Fruit fly (Drosophila melanogaster): ENCODE measurements around the gene vn.

Gene vn

dm6 chr3L:5823763-5824445, 21.6 kb downstream of the vn start (continued):
- TF ChIP-seq gsb (GFP tag; IDR thresholded peaks at IDR 0.05) (no peak; the same call in 1 of the 2 replicates), kni (GFP tag; optimal IDR thresholded peaks at IDR 0.05) (peak; percentile 89), unc-4 (GFP tag; IDR thresholded peaks at IDR 0.05; ENCODE audit: partially characterized antibody) (no peak), CG2129 (GFP tag; IDR thresholded peaks at IDR 0.05; ENCODE audit: partially characterized antibody) (no peak), sd (tag; optimal IDR thresholded peaks at IDR 0.05) (peak; percentile 72), CG12942 (GFP tag; optimal IDR thresholded peaks at IDR 0.05) (peak; percentile 84), NC2α (GFP tag; optimal IDR thresholded peaks at IDR 0.05) (peak; percentile 91), CG11456 (GFP tag; IDR thresholded peaks at IDR 0.05) (peak; percentile 58; the same call in 1 of the 3 replicates), Hr51 (GFP tag; optimal IDR thresholded peaks at IDR 0.05) (peak; percentile 60 to 80), prd (optimal IDR thresholded peaks at IDR 0.05) (no peak), prd (GFP tag; IDR thresholded peaks at IDR 0.05) (peak; percentile 30; the same call in 1 of the 3 replicates), CG7786 (GFP tag; optimal IDR thresholded peaks at IDR 0.05) (peak; percentile 63), Hr3 (GFP tag; optimal IDR thresholded peaks at IDR 0.05) (peak; percentile 63), en (GFP tag; optimal IDR thresholded peaks at IDR 0.05) (peak; percentile 76), Chrac-16 (GFP tag; optimal IDR thresholded peaks at IDR 0.05) (peak; percentile 44), CG18476 (GFP tag; optimal IDR thresholded peaks at IDR 0.05) (peak; percentile 67), CG4360 (GFP tag; IDR thresholded peaks at IDR 0.05) (peak; percentile 74), Opbp (GFP tag; IDR thresholded peaks at IDR 0.05; ENCODE audit: partially characterized antibody) (no peak), CG12236 (GFP tag; optimal IDR thresholded peaks at IDR 0.05) (peak; percentile 92), cg (GFP tag; optimal IDR thresholded peaks at IDR 0.05) (no peak), CrebB (tag; optimal IDR thresholded peaks at IDR 0.05) (peak; percentile 89), knrl (GFP tag; IDR thresholded peaks at IDR 0.05; ENCODE audit: partially characterized antibody) (no peak), CG2678 (tag; optimal IDR thresholded peaks at IDR 0.05) (peak; percentile 90), bigmax (GFP tag; optimal IDR thresholded peaks at IDR 0.05) (peak; percentile 57), Scr (GFP tag; IDR thresholded peaks at IDR 0.05; ENCODE audit: partially characterized antibody) (no peak), Dbx (GFP tag; IDR thresholded peaks at IDR 0.05) (no peak), CG30020 (tag; optimal IDR thresholded peaks at IDR 0.05) (no peak), CG13123 (GFP tag; optimal IDR thresholded peaks at IDR 0.05) (peak; percentile 75), E2f2 (GFP tag; IDR thresholded peaks at IDR 0.05) (peak; percentile 40; the same call in 1 of the 2 replicates), crc (GFP tag; optimal IDR thresholded peaks at IDR 0.05) (peak; percentile 63), CG11398 (GFP tag; optimal IDR thresholded peaks at IDR 0.05) (peak; percentile 93), Usf (GFP tag; optimal IDR thresholded peaks at IDR 0.05) (peak; percentile 66), CG1529 (GFP tag; optimal IDR thresholded peaks at IDR 0.05) (peak; percentile 82), CG3726 (GFP tag; IDR thresholded peaks at IDR 0.05) (0 out of 3 replicates have a peak, but pooled peaks have one; percentile 4), Neu2 (GFP tag; optimal IDR thresholded peaks at IDR 0.05; ENCODE audit: borderline replicate concordance) (peak; percentile 55), Bteb2 (GFP tag; optimal IDR thresholded peaks at IDR 0.05) (peak; percentile 53), h (optimal IDR thresholded peaks at IDR 0.05) (no peak), caup (GFP tag; optimal IDR thresholded peaks at IDR 0.05; ENCODE audit: severe bottlenecking) (peak; percentile 79), Dek (tag; optimal IDR thresholded peaks at IDR 0.05) (no peak), BEAF-32 (GFP tag; optimal IDR thresholded peaks at IDR 0.05) (no peak), CG8359 (GFP tag; optimal IDR thresholded peaks at IDR 0.05; ENCODE audit: borderline replicate concordance) (peak; percentile 88), nmo (GFP tag; optimal IDR thresholded peaks at IDR 0.05) (peak; percentile 50), CG12071 (GFP tag; optimal IDR thresholded peaks at IDR 0.05) (peak; percentile 93), CG11560 (tag; IDR thresholded peaks at IDR 0.05) (no peak), Adf1 (GFP tag; IDR thresholded peaks at IDR 0.05) (no peak), CG17385 (GFP tag; optimal IDR thresholded peaks at IDR 0.05) (peak; percentile 47), z (GFP tag; IDR thresholded peaks at IDR 0.05) (0 out of 3 replicates have a peak, but pooled peaks have one; percentile 51), Xbp1 (GFP tag; optimal IDR thresholded peaks at IDR 0.05) (peak; percentile 44), Sox100B (GFP tag; optimal IDR thresholded peaks at IDR 0.05) (peak; percentile 89)

Measured in whole organism, embryonic.